Worm (Caenorhabditis elegans) whole organism, midembryonic: ENCODE data around the gene mrpl-50.

Source experiments
- T22C8.4 ChIP-seq: fragments of 200-800 bp; sonication (Bioruptor generic); IDR thresholded peaks from 2 replicates; pipeline ENCODE4 v1.3.6; 2022; ENCODE audit warnings: missing genetic modification characterization, missing compliant biosample characterization
- cog-1 ChIP-seq: sonication (generic microtip); optimal IDR thresholded peaks from 2 replicates; lab custom pipeline; 2016; ENCODE audit warnings: missing genetic modification characterization, missing compliant biosample characterization
- flt-1 ChIP-seq: fragments of 200-800 bp; sonication (Bioruptor generic); IDR thresholded peaks from 2 replicates; pipeline ENCODE4 v1.3.6; 2022; ENCODE audit warnings: missing genetic modification characterization, missing compliant biosample characterization
- klf-2 ChIP-seq: fragments of 200-800 bp; sonication (Bioruptor generic); conservative IDR thresholded peaks from 2 replicates; pipeline ENCODE4 v1.3.6; 2022; ENCODE audit warnings: missing genetic modification reagents, missing genetic modification characterization, missing compliant biosample characterization
- ref-1 ChIP-seq: fragments of 200-800 bp; sonication (Bioruptor generic); conservative IDR thresholded peaks from 2 replicates; pipeline ENCODE4 v1.3.6; 2022; ENCODE audit warnings: missing genetic modification reagents, missing genetic modification characterization, missing compliant biosample characterization
- tab-1 ChIP-seq: fragments of 200-800 bp; sonication (Bioruptor generic); IDR thresholded peaks from 2 replicates; pipeline ENCODE4 v1.3.6; 2022; ENCODE audit warnings: missing genetic modification characterization, missing compliant biosample characterization
- ztf-23 ChIP-seq: fragments of 200-800 bp; sonication (Bioruptor generic); IDR thresholded peaks from 2 replicates; pipeline ENCODE4 v1.3.6; 2022; ENCODE audit warnings: missing genetic modification reagents, missing genetic modification characterization, missing compliant biosample characterization
- ztf-29 ChIP-seq: fragments of 200-800 bp; sonication (Bioruptor generic); IDR thresholded peaks from 2 replicates; pipeline ENCODE4 v1.3.6; 2022; ENCODE audit warnings: missing genetic modification reagents, missing genetic modification characterization, missing compliant biosample characterization

DNA sequence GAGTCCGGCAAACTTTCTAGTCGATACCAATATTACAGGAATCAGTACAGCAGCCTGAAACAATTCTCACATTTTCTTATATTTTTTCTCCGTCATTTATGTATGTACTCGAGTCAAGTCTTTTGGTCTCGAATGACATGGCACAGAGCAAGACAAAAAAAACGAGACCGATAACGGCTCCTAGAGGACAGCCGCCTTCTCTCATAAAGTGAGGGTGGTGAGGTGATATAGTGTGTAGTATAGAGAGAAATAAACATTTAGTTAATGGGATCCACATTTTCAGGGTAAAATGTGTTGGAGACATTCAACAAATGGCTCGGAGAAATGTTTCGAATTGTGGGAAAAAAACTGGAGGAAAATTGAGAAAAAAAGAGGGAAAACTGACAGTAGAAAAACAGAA, 32.6 kb downstream of the mrpl-50 start:
- TF ChIP-seq tab-1 (GFP tag; lab: Robert Waterston, UW) (no peak), ref-1 (no peak), ztf-23 (GFP tag; lab: Robert Waterston, UW) (no peak), ztf-29 (GFP tag; lab: Robert Waterston, UW) (no peak), flt-1 (GFP tag; lab: Robert Waterston, UW) (no peak), cog-1 (tag; lab: Kevin White, UChicago) (no peak), T22C8.4 (GFP tag; lab: Robert Waterston, UW) (no peak), klf-2 (GFP tag; lab: Robert Waterston, UW) (no peak)
